Worm (Caenorhabditis elegans) whole organism, L3 larva: Measurements from ENCODE around the gene arrd-28.

Experiments used
- R02D3.7 ChIP-seq: fragments of 150-350 bp; optimal IDR thresholded peaks from 2 replicates; lab custom pipeline; 2014; ENCODE audit warnings: missing biosample characterization, missing genetic modification characterization
- ZK546.5 ChIP-seq: sonication (generic microtip); optimal IDR thresholded peaks from 2 replicates; lab custom pipeline; 2017; ENCODE audit warnings: missing biosample characterization, missing genetic modification characterization
- aly-2 ChIP-seq: fragments of 150-350 bp; optimal IDR thresholded peaks from 2 replicates; lab custom pipeline; 2014; ENCODE audit warnings: missing biosample characterization, missing genetic modification characterization
- ama-1 ChIP-seq: fragments of 150-350 bp; optimal IDR thresholded peaks from 2 replicates; lab custom pipeline; 2018
- ceh-16 ChIP-seq: sonication (generic microtip); optimal IDR thresholded peaks from 2 replicates; lab custom pipeline; 2017; ENCODE audit warnings: missing biosample characterization, missing genetic modification characterization
- ceh-28 ChIP-seq: fragments of 150-350 bp; optimal IDR thresholded peaks from 2 replicates; lab custom pipeline; 2014; ENCODE audit warnings: missing biosample characterization, missing genetic modification reagents, missing genetic modification characterization
- ceh-82 ChIP-seq: fragments of 150-350 bp; optimal IDR thresholded peaks from 2 replicates; lab custom pipeline; 2014; ENCODE audit warnings: missing biosample characterization, missing genetic modification characterization
- ceh-9 ChIP-seq: sonication (generic microtip); optimal IDR thresholded peaks from 2 replicates; lab custom pipeline; 2018; ENCODE audit warnings: missing biosample characterization, missing genetic modification characterization
- daf-12 ChIP-seq: fragments of 150-350 bp; optimal IDR thresholded peaks from 2 replicates; lab custom pipeline; 2014; ENCODE audit warnings: missing biosample characterization, missing genetic modification reagents, missing genetic modification characterization
- egl-27 ChIP-seq: sonication (generic microtip); optimal IDR thresholded peaks from 4 replicates; lab custom pipeline; 2017; ENCODE audit warnings: missing biosample characterization, missing genetic modification reagents, missing genetic modification characterization
- egl-5 ChIP-seq: fragments of 150-350 bp; optimal IDR thresholded peaks from 2 replicates; lab custom pipeline; 2017; ENCODE audit warnings: missing biosample characterization, missing genetic modification reagents, missing genetic modification characterization, inconsistent platforms
- elt-1 ChIP-seq: fragments of 150-350 bp; optimal IDR thresholded peaks from 2 replicates; lab custom pipeline; 2014; ENCODE audit warnings: missing biosample characterization, missing genetic modification characterization
- elt-2 ChIP-seq: sonication (generic microtip); optimal IDR thresholded peaks from 2 replicates; lab custom pipeline; 2016; ENCODE audit warnings: missing genetic modification reagents, mild to moderate bottlenecking, missing genetic modification characterization, missing compliant biosample characterization
- elt-3 ChIP-seq, 3 experiments: fragments of 150-350 bp in 1 of 3; sonication (generic microtip) in 2 of 3; optimal IDR thresholded peaks; 2 replicates in 2 of 3; 4 replicates in 1 of 3; lab custom pipeline; 2014 to 2017; ENCODE audit warnings: missing biosample characterization in 3 of 3, missing genetic modification characterization in 3 of 3
- eor-1 ChIP-seq, 2 experiments: fragments of 150-350 bp; optimal IDR thresholded peaks; 2 replicates each; lab custom pipeline; 2014 to 2018; ENCODE audit warnings: missing biosample characterization in 2 of 2, missing genetic modification characterization in 2 of 2
- fkh-10 ChIP-seq: sonication (generic microtip); optimal IDR thresholded peaks from 2 replicates; lab custom pipeline; 2017; ENCODE audit warnings: missing biosample characterization, missing genetic modification reagents, missing genetic modification characterization
- fkh-2 ChIP-seq: fragments of 150-350 bp; optimal IDR thresholded peaks from 2 replicates; lab custom pipeline; 2014; ENCODE audit warnings: missing biosample characterization, missing genetic modification reagents, missing genetic modification characterization
- fos-1 ChIP-seq: fragments of 150-350 bp; optimal IDR thresholded peaks from 2 replicates; lab custom pipeline; 2014; ENCODE audit warnings: missing biosample characterization, missing genetic modification characterization
- hmg-11 ChIP-seq: sonication (generic microtip); optimal IDR thresholded peaks from 2 replicates; lab custom pipeline; 2016; ENCODE audit warnings: missing genetic modification characterization, missing compliant biosample characterization
- jun-1 ChIP-seq: fragments of 150-350 bp; optimal IDR thresholded peaks from 2 replicates; lab custom pipeline; 2014; ENCODE audit warnings: missing biosample characterization, missing genetic modification reagents, missing genetic modification characterization
- lin-15B ChIP-seq: fragments of 150-350 bp; optimal IDR thresholded peaks from 2 replicates; lab custom pipeline; 2014; ENCODE audit warnings: missing biosample characterization, missing genetic modification characterization
- lin-39 ChIP-seq: fragments of 150-350 bp; optimal IDR thresholded peaks from 2 replicates; lab custom pipeline; 2018; ENCODE audit warnings: missing biosample characterization, missing genetic modification reagents, missing genetic modification characterization
- lsy-12 ChIP-seq: sonication (generic microtip); optimal IDR thresholded peaks from 2 replicates; lab custom pipeline; 2016; ENCODE audit warnings: mild to moderate bottlenecking, missing genetic modification characterization, missing compliant biosample characterization
- mml-1 ChIP-seq: fragments of 150-350 bp; sonication (generic microtip); optimal IDR thresholded peaks from 3 replicates; lab custom pipeline; 2014; ENCODE audit warnings: missing biosample characterization, missing genetic modification characterization
- nfya-1 ChIP-seq: sonication (generic microtip); optimal IDR thresholded peaks from 2 replicates; lab custom pipeline; 2017; ENCODE audit warnings: missing genetic modification characterization, mild to moderate bottlenecking, missing compliant biosample characterization, antibody characterized with exemption, moderate library complexity; ENCODE audit not compliant: insufficient read depth
- nhr-11 ChIP-seq: fragments of 150-350 bp; optimal IDR thresholded peaks from 2 replicates; lab custom pipeline; 2014; ENCODE audit warnings: missing biosample characterization, missing genetic modification characterization
- nhr-12 ChIP-seq: fragments of 150-350 bp; optimal IDR thresholded peaks from 2 replicates; lab custom pipeline; 2014; ENCODE audit warnings: missing biosample characterization, missing genetic modification characterization
- nhr-23 ChIP-seq: fragments of 150-350 bp; optimal IDR thresholded peaks from 2 replicates; lab custom pipeline; 2014; ENCODE audit warnings: missing biosample characterization, missing genetic modification reagents, missing genetic modification characterization
- nhr-237 ChIP-seq: fragments of 150-350 bp; optimal IDR thresholded peaks from 2 replicates; lab custom pipeline; 2014; ENCODE audit warnings: missing biosample characterization, missing genetic modification characterization
- nhr-25 ChIP-seq: sonication (generic microtip); optimal IDR thresholded peaks from 2 replicates; lab custom pipeline; 2017; ENCODE audit warnings: missing biosample characterization, missing genetic modification characterization
- nhr-28 ChIP-seq: fragments of 150-350 bp; optimal IDR thresholded peaks from 2 replicates; lab custom pipeline; 2014; ENCODE audit warnings: missing biosample characterization, missing genetic modification characterization
- nhr-43 ChIP-seq: sonication (generic microtip); optimal IDR thresholded peaks from 2 replicates; lab custom pipeline; 2016; ENCODE audit warnings: mild to moderate bottlenecking, missing genetic modification characterization, missing compliant biosample characterization; ENCODE audit not compliant: poor library complexity, severe bottlenecking
- nhr-67 ChIP-seq: fragments of 150-350 bp; optimal IDR thresholded peaks from 2 replicates; lab custom pipeline; 2014; ENCODE audit warnings: missing biosample characterization, missing genetic modification characterization
- nhr-76 ChIP-seq: fragments of 150-350 bp; sonication (generic microtip); optimal IDR thresholded peaks from 5 replicates; lab custom pipeline; 2014; ENCODE audit warnings: missing biosample characterization, missing genetic modification characterization
- pha-4 ChIP-seq: fragments of 150-350 bp; optimal IDR thresholded peaks from 2 replicates; lab custom pipeline; 2014; ENCODE audit warnings: missing biosample characterization, missing genetic modification reagents, missing genetic modification characterization
- pqm-1 ChIP-seq: fragments of 150-350 bp; optimal IDR thresholded peaks from 2 replicates; lab custom pipeline; 2017; ENCODE audit warnings: missing biosample characterization, missing genetic modification characterization, inconsistent platforms
- sea-2 ChIP-seq: fragments of 150-350 bp; sonication (generic microtip); optimal IDR thresholded peaks from 4 replicates; lab custom pipeline; 2014; ENCODE audit warnings: missing biosample characterization, missing genetic modification reagents, missing genetic modification characterization
- skn-1 ChIP-seq: fragments of 150-350 bp; optimal IDR thresholded peaks from 2 replicates; lab custom pipeline; 2014; ENCODE audit warnings: missing biosample characterization, missing genetic modification characterization
- snpc-4 ChIP-seq: fragments of 150-350 bp; optimal IDR thresholded peaks from 2 replicates; lab custom pipeline; 2014; ENCODE audit warnings: missing biosample characterization, missing genetic modification characterization
- tbx-2 ChIP-seq: sonication (generic microtip); optimal IDR thresholded peaks from 2 replicates; lab custom pipeline; 2016; ENCODE audit warnings: mild to moderate bottlenecking, missing genetic modification characterization, missing compliant biosample characterization
- unc-39 ChIP-seq: sonication (generic microtip); optimal IDR thresholded peaks from 4 replicates; lab custom pipeline; 2017; ENCODE audit warnings: missing biosample characterization, missing genetic modification characterization
- unc-62 ChIP-seq: fragments of 150-350 bp; sonication (generic microtip); optimal IDR thresholded peaks from 4 replicates; lab custom pipeline; 2014; ENCODE audit warnings: missing biosample characterization, missing genetic modification reagents, missing genetic modification characterization
- zag-1 ChIP-seq: fragments of 150-350 bp; optimal IDR thresholded peaks from 2 replicates; lab custom pipeline; 2014; ENCODE audit warnings: missing biosample characterization, missing genetic modification characterization
- ztf-11 ChIP-seq: fragments of 150-350 bp; optimal IDR thresholded peaks from 2 replicates; lab custom pipeline; 2014; ENCODE audit warnings: missing biosample characterization, missing genetic modification characterization
- ztf-4 ChIP-seq: fragments of 150-350 bp; optimal IDR thresholded peaks from 2 replicates; lab custom pipeline; 2014; ENCODE audit warnings: missing biosample characterization, missing genetic modification characterization

The arrd-28 gene

DNA sequence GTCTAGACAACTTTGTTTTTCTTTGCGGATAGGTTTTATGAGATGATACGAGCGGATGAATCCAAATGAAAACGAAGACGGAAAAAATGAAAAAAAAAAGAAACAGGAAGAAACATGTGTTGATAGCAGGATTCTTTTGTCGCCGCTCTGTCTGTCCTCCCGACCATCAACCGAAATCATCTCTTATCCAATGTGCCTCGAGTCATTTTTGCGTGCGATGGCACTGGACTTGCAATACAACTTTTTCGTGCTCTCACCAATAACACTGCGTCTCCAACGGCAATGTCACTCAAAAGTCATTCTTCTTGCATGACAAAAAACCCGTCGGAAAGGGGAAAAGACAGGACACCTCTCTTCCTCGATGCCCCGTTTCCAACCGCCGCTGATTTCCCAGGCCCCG, 7.5 kb upstream of the arrd-28 start, which contains the start of gene ncs-4:
Gene ncs-4, plus strand, starts transcription at position 227 of the 400 bp plus-strand sequence.
- TF ChIP-seq fkh-2 (tag; lab: Kevin White, UChicago) (no peak), egl-5 (tag; lab: Kevin White, UChicago) (peak; percentile 11)
- TF ChIP-seq, all 47 proteins: peak for 1

DNA sequence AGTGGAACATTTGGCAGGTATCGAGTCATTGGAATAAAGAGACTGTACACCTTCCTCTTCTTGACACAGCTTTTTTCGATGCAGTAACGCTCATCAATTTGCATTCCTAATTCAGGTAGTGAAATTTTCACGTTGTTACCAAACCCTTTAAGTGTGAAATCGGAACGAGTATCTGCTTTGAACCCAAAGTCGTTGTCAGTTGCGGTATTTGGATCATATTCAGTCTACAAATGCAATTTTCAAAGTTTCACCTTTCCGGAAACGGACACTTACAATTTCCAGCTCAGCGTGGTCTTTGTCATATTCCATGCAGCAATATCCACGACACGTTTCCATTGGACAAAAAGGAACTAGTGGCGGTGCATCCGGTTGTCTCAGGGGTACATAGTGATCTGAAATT, 1.2 kb upstream of the arrd-28 start:
- TF ChIP-seq fkh-2 (tag; lab: Kevin White, UChicago) (no peak), lin-15B (tag; lab: Kevin White, UChicago) (no peak), nhr-25 (tag; lab: Kevin White, UChicago) (no peak)

DNA sequence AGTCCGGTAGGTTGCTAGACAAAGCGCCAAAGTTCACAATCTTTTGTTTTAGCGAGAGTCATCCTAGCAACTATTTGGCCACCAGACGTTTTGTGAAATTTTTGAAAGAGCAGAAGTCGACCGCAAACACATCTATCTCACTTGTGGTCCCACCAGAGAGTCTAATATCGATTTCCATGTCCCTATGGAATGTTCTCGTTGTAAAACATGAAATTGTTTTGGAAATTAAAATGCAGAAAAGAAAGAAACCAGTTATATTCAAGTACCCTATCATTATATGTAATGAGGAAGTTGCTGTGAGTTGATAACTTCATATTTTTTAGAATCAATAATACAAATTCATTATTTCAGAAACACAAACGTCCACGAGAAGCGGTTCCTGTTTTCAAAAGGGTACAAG, 913 bp downstream of the arrd-28 start:
- TF ChIP-seq nhr-23 (tag; lab: Kevin White, UChicago) = no peak
- no peak for TF ChIP-seq elt-3 (tag; optimal IDR thresholded peaks at IDR 0.05; lab: Kevin White, UChicago)
- no peak for TF ChIP-seq pqm-1 (tag; lab: Kevin White, UChicago)
- TF ChIP-seq ztf-11 (tag; lab: Kevin White, UChicago) = no peak
- TF ChIP-seq nhr-25 (tag; lab: Kevin White, UChicago) = no peak
- no peak for TF ChIP-seq jun-1 (tag; lab: Kevin White, UChicago)
- TF ChIP-seq ceh-9 (tag; lab: Kevin White, UChicago) = no peak
- TF ChIP-seq ceh-82 (tag; lab: Kevin White, UChicago) = no peak
- no peak for TF ChIP-seq egl-5 (tag; lab: Kevin White, UChicago)
- no peak for TF ChIP-seq skn-1 (tag; lab: Kevin White, UChicago)
- no peak for TF ChIP-seq mml-1
- TF ChIP-seq R02D3.7 (tag; lab: Kevin White, UChicago) = no peak
- no peak for TF ChIP-seq lin-15B (tag; lab: Kevin White, UChicago)

DNA sequence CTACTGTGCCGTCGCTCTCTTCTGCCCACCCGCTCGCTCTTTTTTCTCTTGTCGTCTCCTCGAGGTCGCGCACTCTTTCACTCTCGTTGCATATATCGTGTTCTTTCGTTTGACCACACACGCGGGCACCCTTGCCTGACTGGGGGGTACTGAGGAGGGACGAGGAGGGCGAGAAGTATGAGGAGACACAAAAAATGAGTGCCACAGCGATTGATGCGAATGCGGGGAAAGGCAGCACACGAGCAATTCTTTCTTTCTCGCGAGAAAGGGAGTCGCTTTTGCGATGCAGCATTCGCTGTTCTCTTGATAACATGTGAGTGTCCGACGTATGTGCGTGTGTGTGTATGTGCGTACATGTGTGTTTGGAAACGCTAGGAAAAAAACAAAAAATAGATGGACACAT, 4.7 kb downstream of the arrd-28 start:
- TF ChIP-seq sea-2 (GFP tag; lab: Kevin White, UChicago) = no peak
- TF ChIP-seq pqm-1 (tag; lab: Kevin White, UChicago) = peak; percentile 9
- TF ChIP-seq mml-1 = no peak
- peak; percentile 62 for TF ChIP-seq nhr-43
- TF ChIP-seq fos-1 = peak; percentile 55
- peak; percentile 79 for TF ChIP-seq nhr-11 (tag; lab: Kevin White, UChicago)
- peak; percentile 74 for TF ChIP-seq jun-1 (tag; lab: Kevin White, UChicago)
- TF ChIP-seq unc-39 (tag; lab: Kevin White, UChicago) = no peak
- TF ChIP-seq ceh-28 (tag; lab: Kevin White, UChicago) = peak; percentile 41
- TF ChIP-seq nhr-25 (tag; lab: Kevin White, UChicago) = peak; percentile 71
- TF ChIP-seq nhr-67 = no peak
- peak; percentile 84 for TF ChIP-seq nfya-1 (tag; lab: Kevin White, UChicago)
- TF ChIP-seq daf-12 (tag; lab: Kevin White, UChicago) = no peak
- TF ChIP-seq ztf-11 (tag; lab: Kevin White, UChicago) = no peak
- TF ChIP-seq elt-3 (tag; optimal IDR thresholded peaks at IDR 0.05; lab: Kevin White, UChicago) = no peak
- peak; percentile 50 for TF ChIP-seq snpc-4 (tag; lab: Kevin White, UChicago)
- TF ChIP-seq elt-1 (tag; lab: Kevin White, UChicago) = peak; percentile 54
- TF ChIP-seq ceh-82 (tag; lab: Kevin White, UChicago) = no peak
- TF ChIP-seq tbx-2 (tag; lab: Kevin White, UChicago) = peak; percentile 65
- TF ChIP-seq ztf-4 = no peak
- TF ChIP-seq fkh-10 (GFP tag; lab: Kevin White, UChicago) = peak; percentile 28
- no peak for TF ChIP-seq ceh-9 (tag; lab: Kevin White, UChicago)
- TF ChIP-seq nhr-76 (tag; lab: Kevin White, UChicago) = no peak
- peak; percentile 94 for TF ChIP-seq hmg-11 (tag; lab: Kevin White, UChicago)
- peak; percentile 74 for TF ChIP-seq pha-4
- peak; percentile 39 for TF ChIP-seq lin-15B (tag; lab: Kevin White, UChicago)
- peak; percentile 60 for TF ChIP-seq egl-5 (tag; lab: Kevin White, UChicago)
- peak; percentile 54 for TF ChIP-seq egl-27 (tag; lab: Kevin White, UChicago)
- TF ChIP-seq elt-2 (tag; lab: Kevin White, UChicago) = peak; percentile 55
- no peak for TF ChIP-seq fkh-2 (tag; lab: Kevin White, UChicago)
- no peak for TF ChIP-seq ama-1 (lab: Kevin White, UChicago)
- TF ChIP-seq lsy-12 (tag; lab: Kevin White, UChicago) = peak; percentile 68
- TF ChIP-seq nhr-12 (tag; lab: Kevin White, UChicago) = no peak
- no peak for TF ChIP-seq ceh-16 (tag; lab: Kevin White, UChicago)
- no peak for TF ChIP-seq skn-1 (tag; lab: Kevin White, UChicago)
- TF ChIP-seq nhr-237 (tag; lab: Kevin White, UChicago) = no peak
- TF ChIP-seq R02D3.7 (tag; lab: Kevin White, UChicago) = peak; percentile 47
- no peak for TF ChIP-seq zag-1 (tag; lab: Kevin White, UChicago)
- TF ChIP-seq unc-62 (GFP tag; lab: Kevin White, UChicago) = peak; percentile 75
- no peak for TF ChIP-seq eor-1 (tag; optimal IDR thresholded peaks at IDR 0.05; lab: Kevin White, UChicago)
- TF ChIP-seq ZK546.5 (tag; lab: Kevin White, UChicago) = no peak
- peak; percentile 94 for TF ChIP-seq lin-39 (tag; lab: Kevin White, UChicago)
- TF ChIP-seq nhr-23 (tag; lab: Kevin White, UChicago) = no peak
- no peak for TF ChIP-seq nhr-28 (tag; lab: Kevin White, UChicago)
- no peak for TF ChIP-seq aly-2 (tag; lab: Kevin White, UChicago)
